Worm (Caenorhabditis elegans) whole organism, L4 larva: ENCODE data around the gene stn-2.

ENCODE experiments used
- ZK546.5 ChIP-seq, 2 experiments: sonication (generic microtip); optimal IDR thresholded peaks; 2 replicates each; lab custom pipeline; 2017; ENCODE audit warnings: missing biosample characterization in 2 of 2, missing genetic modification characterization in 2 of 2
- ceh-82 ChIP-seq: sonication (generic microtip); optimal IDR thresholded peaks from 2 replicates; lab custom pipeline; 2017; ENCODE audit warnings: missing biosample characterization, missing genetic modification characterization
- fkh-10 ChIP-seq: fragments of 150-350 bp; optimal IDR thresholded peaks from 2 replicates; lab custom pipeline; 2014; ENCODE audit warnings: missing biosample characterization, missing genetic modification reagents, missing genetic modification characterization
- lin-15B ChIP-seq: fragments of 150-350 bp; sonication (generic microtip); optimal IDR thresholded peaks from 3 replicates; lab custom pipeline; 2014; ENCODE audit warnings: missing biosample characterization, missing genetic modification characterization
- nhr-111 ChIP-seq: fragments of 200-800 bp; sonication (Bioruptor generic); optimal IDR thresholded peaks from 2 replicates; lab custom pipeline; 2018; ENCODE audit warnings: mild to moderate bottlenecking, missing genetic modification characterization, missing compliant biosample characterization
- nhr-25 ChIP-seq: sonication (generic microtip); optimal IDR thresholded peaks from 2 replicates; lab custom pipeline; 2017; ENCODE audit warnings: missing genetic modification characterization, mild to moderate bottlenecking, missing compliant biosample characterization, antibody characterized with exemption, moderate library complexity, borderline replicate concordance; ENCODE audit not compliant: insufficient read depth
- nhr-42 ChIP-seq: fragments of 200-800 bp; sonication (Bioruptor generic); IDR thresholded peaks from 2 replicates; pipeline ENCODE4 v1.3.6; 2022; ENCODE audit warnings: missing genetic modification characterization, missing compliant biosample characterization
- nhr-76 ChIP-seq: fragments of 150-350 bp; optimal IDR thresholded peaks from 2 replicates; lab custom pipeline; 2014; ENCODE audit warnings: missing biosample characterization, missing genetic modification characterization
- zfp-3 ChIP-seq: fragments of 200-800 bp; sonication (Bioruptor generic); conservative IDR thresholded peaks from 2 replicates; pipeline ENCODE4 v1.3.6; 2022; ENCODE audit warnings: missing genetic modification reagents, missing genetic modification characterization, missing compliant biosample characterization
- ztf-7 ChIP-seq: fragments of 150-350 bp; optimal IDR thresholded peaks from 2 replicates; lab custom pipeline; 2014; ENCODE audit warnings: missing biosample characterization, missing genetic modification characterization

- TF ChIP-seq nhr-76 (no peak), ceh-82 (no peak), lin-15B (no peak), ztf-7 (tag; lab: Kevin White, UChicago) (no peak), ZK546.5 (tag; optimal IDR thresholded peaks at IDR 0.05; lab: Kevin White, UChicago) (no peak), nhr-42 (GFP tag; lab: Robert Waterston, UW) (no peak), nhr-111 (GFP tag; lab: Kevin White, UChicago) (no peak), zfp-3 (GFP tag; lab: Robert Waterston, UW) (no peak), fkh-10 (GFP tag; lab: Kevin White, UChicago) (no peak), nhr-25 (tag; lab: Kevin White, UChicago) (no peak)
Observed at ce11 chrX:7712887-7713286, 32.5 kb upstream of the stn-2 start.
